Worm (Caenorhabditis elegans): ENCODE measurements around the gene rbg-1.
A peak's percentile ranks its signal among the peaks of the same experiment; 100 is the strongest.
"Not testable (repeated sequence)": the region's sequence is repeated elsewhere in the genome, so short reads cannot be mapped to it uniquely, and the experiment has no call there.

rbg-1 gene

ce11 chrX:14958401-14958800 is 24.9 kb upstream of the rbg-1 start:
- TF ChIP-seq ama-1 (optimal IDR thresholded peaks at IDR 0.05), result no peak
- TF ChIP-seq sea-1 (GFP tag; conservative IDR thresholded peaks at IDR 0.05), result no peak
- TF ChIP-seq flt-1 (GFP tag; IDR thresholded peaks at IDR 0.05), result no peak
- TF ChIP-seq ceh-13 (GFP tag; optimal IDR thresholded peaks at IDR 0.05), result no peak
- TF ChIP-seq ceh-36 (tag; optimal IDR thresholded peaks at IDR 0.05), result no peak
- TF ChIP-seq ets-7 (tag; optimal IDR thresholded peaks at IDR 0.05), result no peak
- no peak for TF ChIP-seq hmg-4 (GFP tag; optimal IDR thresholded peaks at IDR 0.05)

ce11 chrX:14959393-14960073 is 23.8 kb upstream of the rbg-1 start:
- TF ChIP-seq sea-1 (GFP tag; conservative IDR thresholded peaks at IDR 0.05) (no peak), hnd-1 (tag; optimal IDR thresholded peaks at IDR 0.05) (no peak), ceh-36 (tag; optimal IDR thresholded peaks at IDR 0.05) (no peak), ets-7 (tag; optimal IDR thresholded peaks at IDR 0.05) (no peak), F13C5.2 (tag; optimal IDR thresholded peaks at IDR 0.05) (no peak), aly-1 (tag; optimal IDR thresholded peaks at IDR 0.05) (no peak), ama-1 (optimal IDR thresholded peaks at IDR 0.05) (no peak), pes-1 (GFP tag; IDR thresholded peaks at IDR 0.05) (no peak), B0310.2 (tag; optimal IDR thresholded peaks at IDR 0.05) (no peak), hmg-4 (GFP tag; optimal IDR thresholded peaks at IDR 0.05) (no peak), tbx-11 (GFP tag; IDR thresholded peaks at IDR 0.05) (no peak), hmbx-1 (tag; optimal IDR thresholded peaks at IDR 0.05) (no peak), tbx-37 (GFP tag; conservative IDR thresholded peaks at IDR 0.05) (no peak), flt-1 (GFP tag; IDR thresholded peaks at IDR 0.05) (no peak), scrt-1 (GFP tag; IDR thresholded peaks at IDR 0.05) (no peak), ceh-13 (GFP tag; optimal IDR thresholded peaks at IDR 0.05) (no peak)

- TF ChIP-seq flt-1 (GFP tag; IDR thresholded peaks at IDR 0.05), result no peak
- peak; percentile 24; the same call in 1 of the 2 replicates for TF ChIP-seq scrt-1 (GFP tag; IDR thresholded peaks at IDR 0.05)
Observed at ce11 chrX:14960841-14961240, 22.5 kb upstream of the rbg-1 start.

ce11 chrX:14961471-14961870 is 21.9 kb upstream of the rbg-1 start, which contains the start of gene idpp-3:
Gene idpp-3, minus strand, starts transcription at chrX:14961571.
- no peak for TF ChIP-seq ceh-36 (tag; optimal IDR thresholded peaks at IDR 0.05)
- no peak for TF ChIP-seq hnd-1 (tag; optimal IDR thresholded peaks at IDR 0.05)

- no peak for TF ChIP-seq tbx-37 (GFP tag; conservative IDR thresholded peaks at IDR 0.05)
- no peak for TF ChIP-seq F13C5.2 (tag; optimal IDR thresholded peaks at IDR 0.05)
- TF ChIP-seq ama-1 (optimal IDR thresholded peaks at IDR 0.05), result no peak
- no peak for TF ChIP-seq ceh-36 (tag; optimal IDR thresholded peaks at IDR 0.05)
- TF ChIP-seq tra-4 (tag; optimal IDR thresholded peaks at IDR 0.05), result no peak
- no peak for TF ChIP-seq sea-1 (GFP tag; conservative IDR thresholded peaks at IDR 0.05)
- TF ChIP-seq ceh-13 (GFP tag; optimal IDR thresholded peaks at IDR 0.05), result no peak
- TF ChIP-seq flt-1 (GFP tag; IDR thresholded peaks at IDR 0.05), result no peak
- no peak for TF ChIP-seq aly-1 (tag; optimal IDR thresholded peaks at IDR 0.05)
- no peak for TF ChIP-seq ets-7 (tag; optimal IDR thresholded peaks at IDR 0.05)
- no peak for TF ChIP-seq hnd-1 (tag; optimal IDR thresholded peaks at IDR 0.05)
Observed at ce11 chrX:14962456-14962855, 20.9 kb upstream of the rbg-1 start, which contains the start of gene rgs-10. Gene rgs-10, plus strand, starts transcription at chrX:14962756.

- TF ChIP-seq pes-1 (GFP tag; IDR thresholded peaks at IDR 0.05) (no peak), aly-1 (tag; optimal IDR thresholded peaks at IDR 0.05) (no peak), hnd-1 (tag; optimal IDR thresholded peaks at IDR 0.05) (no peak), B0310.2 (tag; optimal IDR thresholded peaks at IDR 0.05) (no peak), tbx-11 (GFP tag; IDR thresholded peaks at IDR 0.05) (no peak), hmg-4 (GFP tag; optimal IDR thresholded peaks at IDR 0.05) (no peak), F13C5.2 (tag; optimal IDR thresholded peaks at IDR 0.05) (no peak), ceh-13 (GFP tag; optimal IDR thresholded peaks at IDR 0.05) (no peak)
Observed at ce11 chrX:14964253-14964652, 19.1 kb upstream of the rbg-1 start, which contains the start of gene rgs-11. Gene rgs-11, plus strand, starts transcription at chrX:14964553.

ce11 chrX:14965761-14966160 is 17.6 kb upstream of the rbg-1 start, which contains the start of gene F45B8.5:
Gene F45B8.5, plus strand, starts transcription at chrX:14966061.
- TF ChIP-seq ets-7 (tag; optimal IDR thresholded peaks at IDR 0.05) (no peak), hnd-1 (tag; optimal IDR thresholded peaks at IDR 0.05) (no peak), hmbx-1 (tag; optimal IDR thresholded peaks at IDR 0.05) (no peak)

- TF ChIP-seq pes-1 (GFP tag; IDR thresholded peaks at IDR 0.05); sea-1 (GFP tag; conservative IDR thresholded peaks at IDR 0.05); hmbx-1 (tag; optimal IDR thresholded peaks at IDR 0.05): not testable (repeated sequence)
Observed at ce11 chrX:14966515-14966914, 16.8 kb upstream of the rbg-1 start, which contains the start of gene F20D1.22. Gene F20D1.22, plus strand, starts transcription at chrX:14966815.

- TF ChIP-seq ets-7 (tag; optimal IDR thresholded peaks at IDR 0.05) (no peak), aly-1 (tag; optimal IDR thresholded peaks at IDR 0.05) (no peak), tbx-37 (GFP tag; conservative IDR thresholded peaks at IDR 0.05) (no peak), F13C5.2 (tag; optimal IDR thresholded peaks at IDR 0.05) (no peak), hmbx-1 (tag; optimal IDR thresholded peaks at IDR 0.05) (no peak), tbx-11 (GFP tag; IDR thresholded peaks at IDR 0.05) (no peak), scrt-1 (GFP tag; IDR thresholded peaks at IDR 0.05) (no peak), hmg-4 (GFP tag; optimal IDR thresholded peaks at IDR 0.05) (no peak), flt-1 (GFP tag; IDR thresholded peaks at IDR 0.05) (no peak), sea-1 (GFP tag; conservative IDR thresholded peaks at IDR 0.05) (no peak), B0310.2 (tag; optimal IDR thresholded peaks at IDR 0.05) (no peak), ama-1 (optimal IDR thresholded peaks at IDR 0.05) (no peak), tra-4 (tag; optimal IDR thresholded peaks at IDR 0.05) (no peak), pes-1 (GFP tag; IDR thresholded peaks at IDR 0.05) (no peak), hnd-1 (tag; optimal IDR thresholded peaks at IDR 0.05) (no peak), ceh-36 (tag; optimal IDR thresholded peaks at IDR 0.05) (no peak)
Observed at ce11 chrX:14969615-14970014, 13.7 kb upstream of the rbg-1 start.

All from whole organism, early embryonic.